Fruit fly (Drosophila melanogaster): Measurements from ENCODE around the gene CG45079.

DNA sequence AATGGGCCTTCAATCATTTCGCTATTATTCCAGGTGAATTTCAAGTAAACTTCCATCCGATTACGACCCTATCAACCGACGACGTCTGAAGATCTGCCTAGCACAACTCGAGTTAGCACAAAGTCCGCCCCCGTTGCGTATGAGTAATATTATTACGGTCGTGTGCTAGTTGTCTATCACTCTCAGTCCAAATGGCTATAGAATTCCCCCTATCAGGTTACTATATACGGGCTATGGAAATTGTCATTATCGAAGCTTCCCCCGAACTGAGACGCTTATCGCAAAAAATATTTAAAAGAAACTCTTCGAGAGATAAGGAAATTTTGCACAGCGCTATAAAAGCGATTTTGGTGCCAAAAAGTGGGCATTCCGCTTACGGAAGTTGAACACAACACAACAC lies 11.5 kb downstream of the CG45079 start, which contains the start of gene CG5246:
- TF ChIP-seq CG8478 (optimal IDR thresholded peaks at IDR 0.05) (no peak), CTCF (optimal IDR thresholded peaks at IDR 0.05) (no peak)

Measured in S2 (cell line).